2 fruit fly cellular contexts compared by ENCODE assay signal in the genomic region with DNA sequence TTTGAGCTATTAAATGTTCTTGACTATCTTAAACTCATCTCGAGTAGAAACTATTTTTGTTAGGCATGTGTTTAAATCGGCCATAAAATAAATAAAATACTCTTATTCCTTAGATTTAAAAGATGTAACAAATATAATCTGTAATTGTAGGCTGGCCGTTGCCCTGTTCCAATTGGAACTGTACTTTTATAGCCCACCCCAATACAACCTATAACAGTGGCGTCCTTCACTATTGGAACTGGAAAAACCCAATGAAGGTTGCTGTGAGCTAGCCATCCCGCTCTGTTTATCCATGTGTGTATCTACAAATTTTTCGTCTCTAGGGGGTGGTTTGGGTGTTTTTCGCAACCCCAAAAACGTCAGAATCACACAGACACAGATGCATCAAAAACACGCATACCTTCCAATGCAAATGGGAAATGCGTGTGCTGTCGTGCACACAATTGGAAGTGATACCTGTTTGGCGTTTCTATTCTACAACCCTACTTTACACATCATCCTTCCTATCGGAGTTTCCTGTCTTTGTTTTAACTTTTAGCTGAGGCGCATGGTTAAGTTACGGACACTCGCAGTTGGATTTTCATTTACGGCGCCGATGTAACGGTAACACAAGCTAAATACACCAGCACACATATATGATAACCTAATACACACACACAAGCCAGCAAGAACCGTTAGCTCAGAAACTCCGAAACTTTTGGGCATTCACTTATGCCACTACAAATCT.
TF ChIP-seq lines count a peak whose summit lies in the region.

No protein-coding gene starts in this region.

TF ChIP-seq in whole organism, embryonic, 481 proteins besides CTCF, POLR2A, EP300 and RAD21 (continued from another document and continues in another):
- no peak for TF ChIP-seq pfk (GFP tag; optimal IDR thresholded peaks at IDR 0.05; lab: Kevin White, UChicago)
- no peak for TF ChIP-seq caup (GFP tag; optimal IDR thresholded peaks at IDR 0.05; lab: Kevin White, UChicago; ENCODE audit: severe bottlenecking)
- TF ChIP-seq da (GFP tag; optimal IDR thresholded peaks at IDR 0.05; lab: Kevin White, UChicago), result no peak
- peak; percentile 23 for TF ChIP-seq CG15269 (tag; optimal IDR thresholded peaks at IDR 0.05; lab: Kevin White, UChicago)
- no peak for TF ChIP-seq CG14710 (tag; optimal IDR thresholded peaks at IDR 0.05; lab: Kevin White, UChicago)
- TF ChIP-seq Fer1 (GFP tag; optimal IDR thresholded peaks at IDR 0.05; lab: Kevin White, UChicago), result no peak
- TF ChIP-seq pzg (GFP tag; optimal IDR thresholded peaks at IDR 0.05; lab: Kevin White, UChicago), result no peak
- no peak for TF ChIP-seq CG8290 (GFP tag; optimal IDR thresholded peaks at IDR 0.05; lab: Kevin White, UChicago)
- peak in 1 of 2 experiments; percentile 59 for TF ChIP-seq CG8290 (tag; optimal IDR thresholded peaks at IDR 0.05; lab: Kevin White, UChicago)
- peak; percentile 47 for TF ChIP-seq Nf-YC (tag; optimal IDR thresholded peaks at IDR 0.05; lab: Kevin White, UChicago)
- TF ChIP-seq CG2889 (GFP tag; IDR thresholded peaks at IDR 0.05; lab: Robert Waterston, UW), result no peak
- no peak for TF ChIP-seq Sin3A (optimal IDR thresholded peaks at IDR 0.05; lab: Kevin White, UChicago)
- no peak for TF ChIP-seq CG2875 (GFP tag; optimal IDR thresholded peaks at IDR 0.05; lab: Kevin White, UChicago)
- no peak for TF ChIP-seq bsh (GFP tag; optimal IDR thresholded peaks at IDR 0.05; lab: Kevin White, UChicago)
- no peak for TF ChIP-seq Hsf (GFP tag; optimal IDR thresholded peaks at IDR 0.05; lab: Kevin White, UChicago)
- TF ChIP-seq Med (GFP tag; lab: Kevin White, UChicago), result peak; percentile 77
- TF ChIP-seq CG2120 (GFP tag; optimal IDR thresholded peaks at IDR 0.05; lab: Kevin White, UChicago), result peak; percentile 42
- TF ChIP-seq CG10543 (GFP tag; optimal IDR thresholded peaks at IDR 0.05; lab: Kevin White, UChicago), result peak; percentile 10
- no peak for TF ChIP-seq CG7963 (GFP tag; IDR thresholded peaks at IDR 0.05; lab: Robert Waterston, UW; ENCODE audit: partially characterized antibody)
- TF ChIP-seq schlank (tag; optimal IDR thresholded peaks at IDR 0.05; lab: Kevin White, UChicago), result no peak
- no peak for TF ChIP-seq CG8388 (GFP tag; optimal IDR thresholded peaks at IDR 0.05; lab: Kevin White, UChicago)
- TF ChIP-seq CG30403 (GFP tag; optimal IDR thresholded peaks at IDR 0.05; lab: Kevin White, UChicago), result peak; percentile 17
- TF ChIP-seq CG13624 (GFP tag; optimal IDR thresholded peaks at IDR 0.05; lab: Kevin White, UChicago), result no peak
- TF ChIP-seq h (optimal IDR thresholded peaks at IDR 0.05; lab: Kevin White, UChicago), result no peak
- TF ChIP-seq dati (GFP tag; IDR thresholded peaks at IDR 0.05; lab: Robert Waterston, UW), result no peak
- no peak for TF ChIP-seq sd (tag; optimal IDR thresholded peaks at IDR 0.05; lab: Kevin White, UChicago)
- no peak for TF ChIP-seq MTF-1 (GFP tag; optimal IDR thresholded peaks at IDR 0.05; lab: Kevin White, UChicago; ENCODE audit: borderline replicate concordance)
- peak; percentile 7 for TF ChIP-seq Asciz (GFP tag; optimal IDR thresholded peaks at IDR 0.05; lab: Kevin White, UChicago)
- peak; percentile 11 for TF ChIP-seq CG11504 (tag; optimal IDR thresholded peaks at IDR 0.05; lab: Kevin White, UChicago)
- no peak for TF ChIP-seq br (optimal IDR thresholded peaks at IDR 0.05; lab: Kevin White, UChicago)
- TF ChIP-seq CG33213 (GFP tag; optimal IDR thresholded peaks at IDR 0.05; lab: Kevin White, UChicago), result no peak
- no peak for TF ChIP-seq MESR4 (GFP tag; optimal IDR thresholded peaks at IDR 0.05; lab: Kevin White, UChicago)
- peak; percentile 35 for TF ChIP-seq Kr (GFP tag; optimal IDR thresholded peaks at IDR 0.05; lab: Kevin White, UChicago)
- TF ChIP-seq chm (GFP tag; IDR thresholded peaks at IDR 0.05; lab: Robert Waterston, UW), result no peak
- peak in 1 of 2 experiments; percentile 75 for TF ChIP-seq eve (GFP tag; optimal IDR thresholded peaks at IDR 0.05; lab: Kevin White, UChicago)
- TF ChIP-seq CG6854 (GFP tag; optimal IDR thresholded peaks at IDR 0.05; lab: Kevin White, UChicago), result no peak
- no peak for TF ChIP-seq CG14441 (GFP tag; IDR thresholded peaks at IDR 0.05; lab: Robert Waterston, UW)
- TF ChIP-seq CG12659 (GFP tag; optimal IDR thresholded peaks at IDR 0.05; lab: Kevin White, UChicago), result peak; percentile 23
- TF ChIP-seq GATAe (GFP tag; conservative IDR thresholded peaks at IDR 0.05; lab: Robert Waterston, UW), result no peak
- TF ChIP-seq Drgx (GFP tag; IDR thresholded peaks at IDR 0.05; lab: Robert Waterston, UW), result no peak
- TF ChIP-seq insv (GFP tag; optimal IDR thresholded peaks at IDR 0.05; lab: Kevin White, UChicago), result peak; percentile 53 to 93
- no peak for TF ChIP-seq Adf1 (GFP tag; IDR thresholded peaks at IDR 0.05; lab: Robert Waterston, UW)
- no peak for TF ChIP-seq tll (GFP tag; optimal IDR thresholded peaks at IDR 0.05; lab: Kevin White, UChicago)
- TF ChIP-seq CG10209 (GFP tag; optimal IDR thresholded peaks at IDR 0.05; lab: Kevin White, UChicago), result peak; percentile 8
- TF ChIP-seq Neu2 (GFP tag; optimal IDR thresholded peaks at IDR 0.05; lab: Kevin White, UChicago; ENCODE audit: borderline replicate concordance), result no peak
- no peak for TF ChIP-seq Hr39 (optimal IDR thresholded peaks at IDR 0.05; lab: Kevin White, UChicago)
- TF ChIP-seq Lhr (GFP tag; optimal IDR thresholded peaks at IDR 0.05; lab: Kevin White, UChicago), result no peak
- peak; percentile 78 for TF ChIP-seq sens (GFP tag; lab: Kevin White, UChicago)
- TF ChIP-seq Lpt (GFP tag; optimal IDR thresholded peaks at IDR 0.05; lab: Kevin White, UChicago), result no peak
- TF ChIP-seq cad (GFP tag; optimal IDR thresholded peaks at IDR 0.05; lab: Kevin White, UChicago), result no peak
- no peak for TF ChIP-seq exex (tag; optimal IDR thresholded peaks at IDR 0.05; lab: Kevin White, UChicago)
- TF ChIP-seq grau (tag; optimal IDR thresholded peaks at IDR 0.05; lab: Kevin White, UChicago), result peak; percentile 48
- peak; percentile 27 for TF ChIP-seq ewg (GFP tag; optimal IDR thresholded peaks at IDR 0.05; lab: Kevin White, UChicago)
- no peak for TF ChIP-seq Fer2 (tag; optimal IDR thresholded peaks at IDR 0.05; lab: Kevin White, UChicago)
- no peak for TF ChIP-seq zen (tag; optimal IDR thresholded peaks at IDR 0.05; lab: Kevin White, UChicago)
- TF ChIP-seq ci (GFP tag; IDR thresholded peaks at IDR 0.05; lab: Robert Waterston, UW), result peak; percentile 67; the same call in 2 of the 3 replicates
- peak; percentile 40 for TF ChIP-seq Hmr (GFP tag; optimal IDR thresholded peaks at IDR 0.05; lab: Kevin White, UChicago)
- TF ChIP-seq nom (GFP tag; optimal IDR thresholded peaks at IDR 0.05; lab: Kevin White, UChicago), result no peak
- peak; percentile 46 for TF ChIP-seq gem (tag; optimal IDR thresholded peaks at IDR 0.05; lab: Kevin White, UChicago)
- peak; percentile 2 for TF ChIP-seq ind (GFP tag; optimal IDR thresholded peaks at IDR 0.05; lab: Kevin White, UChicago)
- TF ChIP-seq kni (GFP tag; optimal IDR thresholded peaks at IDR 0.05; lab: Kevin White, UChicago), result peak; percentile 27
- TF ChIP-seq sqz (GFP tag; optimal IDR thresholded peaks at IDR 0.05; lab: Kevin White, UChicago), result no peak
- TF ChIP-seq E2f1 (GFP tag; IDR thresholded peaks at IDR 0.05; lab: Robert Waterston, UW), result no peak
- no peak for TF ChIP-seq tgo (GFP tag; IDR thresholded peaks at IDR 0.05; lab: Robert Waterston, UW)

TF ChIP-seq in whole organism, prepupa, 60 proteins besides CTCF, POLR2A, EP300 and RAD21 (continued from another document):
- TF ChIP-seq CG15336 (GFP tag; IDR thresholded peaks at IDR 0.05; lab: Robert Waterston, UW) (no peak), Lpt (GFP tag; optimal IDR thresholded peaks at IDR 0.05; lab: Kevin White, UChicago) (peak; percentile 7), Sox15 (GFP tag; optimal IDR thresholded peaks at IDR 0.05; lab: Kevin White, UChicago) (no peak), Ets21C (GFP tag; optimal IDR thresholded peaks at IDR 0.05; lab: Kevin White, UChicago) (no peak), fd85E (GFP tag; optimal IDR thresholded peaks at IDR 0.05; lab: Kevin White, UChicago) (no peak), CG9139 (GFP tag; optimal IDR thresholded peaks at IDR 0.05; lab: Kevin White, UChicago) (no peak), CG6163 (GFP tag; IDR thresholded peaks at IDR 0.05; lab: Robert Waterston, UW) (no peak), fkh (GFP tag; optimal IDR thresholded peaks at IDR 0.05; lab: Kevin White, UChicago) (no peak), Gug (GFP tag; IDR thresholded peaks at IDR 0.05; lab: Robert Waterston, UW) (no peak), vri (GFP tag; optimal IDR thresholded peaks at IDR 0.05; lab: Kevin White, UChicago) (no peak), CG11294 (GFP tag; IDR thresholded peaks at IDR 0.05; lab: Robert Waterston, UW) (no peak), Blimp-1 (GFP tag; optimal IDR thresholded peaks at IDR 0.05; lab: Kevin White, UChicago) (no peak), CG10631 (GFP tag; optimal IDR thresholded peaks at IDR 0.05; lab: Kevin White, UChicago) (peak; percentile 41), CG31627 (GFP tag; optimal IDR thresholded peaks at IDR 0.05; lab: Kevin White, UChicago) (peak; percentile 28), pdm3 (GFP tag; optimal IDR thresholded peaks at IDR 0.05; lab: Kevin White, UChicago) (no peak), CG6808 (GFP tag; optimal IDR thresholded peaks at IDR 0.05; lab: Kevin White, UChicago) (no peak), Hr4 (GFP tag; optimal IDR thresholded peaks at IDR 0.05; lab: Kevin White, UChicago) (peak; percentile 56), CG34406 (GFP tag; optimal IDR thresholded peaks at IDR 0.05; lab: Kevin White, UChicago) (no peak), fd59A (GFP tag; optimal IDR thresholded peaks at IDR 0.05; lab: Kevin White, UChicago) (no peak), lz (GFP tag; optimal IDR thresholded peaks at IDR 0.05; lab: Kevin White, UChicago) (no peak), CG11902 (GFP tag; optimal IDR thresholded peaks at IDR 0.05; lab: Kevin White, UChicago) (no peak), CG7368 (GFP tag; optimal IDR thresholded peaks at IDR 0.05; lab: Kevin White, UChicago) (no peak), CG10669 (GFP tag; optimal IDR thresholded peaks at IDR 0.05; lab: Kevin White, UChicago) (peak; percentile 17), Eip78C (GFP tag; lab: Kevin White, UChicago) (peak; percentile 83), eg (GFP tag; IDR thresholded peaks at IDR 0.05; lab: Robert Waterston, UW) (no peak), Smox (GFP tag; optimal IDR thresholded peaks at IDR 0.05; lab: Kevin White, UChicago) (no peak), CG6854 (GFP tag; optimal IDR thresholded peaks at IDR 0.05; lab: Kevin White, UChicago) (no peak), acj6 (GFP tag; optimal IDR thresholded peaks at IDR 0.05; lab: Kevin White, UChicago) (no peak), CG3919 (GFP tag; optimal IDR thresholded peaks at IDR 0.05; lab: Kevin White, UChicago) (peak; percentile 11), CG8632 (GFP tag; optimal IDR thresholded peaks at IDR 0.05; lab: Kevin White, UChicago) (no peak), svp (GFP tag; lab: Kevin White, UChicago) (no peak), CG11762 (GFP tag; optimal IDR thresholded peaks at IDR 0.05; lab: Kevin White, UChicago; ENCODE audit: insufficient read depth) (no peak), CG3032 (tag; optimal IDR thresholded peaks at IDR 0.05; lab: Kevin White, UChicago) (no peak), esn (GFP tag; optimal IDR thresholded peaks at IDR 0.05; lab: Kevin White, UChicago) (no peak), net (GFP tag; optimal IDR thresholded peaks at IDR 0.05; lab: Kevin White, UChicago) (peak; percentile 33), Eip93F (GFP tag; optimal IDR thresholded peaks at IDR 0.05; lab: Kevin White, UChicago) (no peak), CG6792 (GFP tag; optimal IDR thresholded peaks at IDR 0.05; lab: Kevin White, UChicago) (no peak), cyc (GFP tag; optimal IDR thresholded peaks at IDR 0.05; lab: Kevin White, UChicago) (peak; percentile 8), Sox102F (GFP tag; optimal IDR thresholded peaks at IDR 0.05; lab: Kevin White, UChicago) (no peak), Sox14 (GFP tag; optimal IDR thresholded peaks at IDR 0.05; lab: Kevin White, UChicago) (no peak)
